Fruit fly (Drosophila melanogaster) whole organism, embryonic: ENCODE data around the gene CG9518.
A peak's percentile ranks its signal among the peaks of the same experiment; 100 is the strongest.

Experiments used
- Aef1 ChIP-seq: fragments of 200-800 bp; sonication (Bioruptor generic); IDR thresholded peaks from 3 replicates; pipeline ENCODE4 v1.3.6; 2022; ENCODE audit warnings: missing biosample characterization, missing genetic modification characterization
- CG10267 ChIP-seq: fragments of 200-800 bp; sonication (Bioruptor generic); optimal IDR thresholded peaks from 2 replicates; lab custom pipeline; 2018; ENCODE audit warnings: missing biosample characterization, mild to moderate bottlenecking, missing genetic modification characterization, moderate library complexity
- CG11456 ChIP-seq: fragments of 200-800 bp; sonication (Bioruptor generic); IDR thresholded peaks from 3 replicates; pipeline ENCODE4 v1.3.6; 2022; ENCODE audit warnings: missing biosample characterization, missing genetic modification characterization
- CG11695 ChIP-seq: fragments of 200-800 bp; sonication (Bioruptor generic); IDR thresholded peaks from 3 replicates; pipeline ENCODE4 v1.3.6; 2022; ENCODE audit warnings: missing biosample characterization, missing genetic modification characterization
- CG11723 ChIP-seq: fragments of 200-800 bp; sonication (Bioruptor generic); optimal IDR thresholded peaks from 2 replicates; lab custom pipeline; 2017; ENCODE audit warnings: missing biosample characterization, mild to moderate bottlenecking, missing genetic modification characterization
- CG12659 ChIP-seq: fragments of 200-800 bp; sonication (Bioruptor generic); optimal IDR thresholded peaks from 3 replicates; lab custom pipeline; 2017; ENCODE audit warnings: mild to moderate bottlenecking, missing biosample characterization, missing genetic modification reagents, missing genetic modification characterization
- CG13894 ChIP-seq: fragments of 200-800 bp; sonication (Bioruptor generic); optimal IDR thresholded peaks from 3 replicates; lab custom pipeline; 2018; ENCODE audit warnings: missing biosample characterization, mild to moderate bottlenecking, missing genetic modification characterization, moderate library complexity
- CG14441 ChIP-seq: fragments of 200-800 bp; sonication (Bioruptor generic); IDR thresholded peaks from 2 replicates; pipeline ENCODE4 v1.3.6; 2022; ENCODE audit warnings: missing biosample characterization, missing genetic modification characterization
- CG18262 ChIP-seq: fragments of 200-800 bp; optimal IDR thresholded peaks from 3 replicates; lab custom pipeline; 2019; ENCODE audit warnings: missing biosample characterization, mild to moderate bottlenecking, missing genetic modification characterization, moderate library complexity
- CG32772 ChIP-seq: fragments of 200-800 bp; sonication (Bioruptor generic); IDR thresholded peaks from 2 replicates; pipeline ENCODE4 v1.3.6; 2022; ENCODE audit warnings: missing biosample characterization, missing genetic modification characterization
- CG4854 ChIP-seq: fragments of 200-800 bp; sonication (Bioruptor generic); optimal IDR thresholded peaks from 2 replicates; lab custom pipeline; 2016; ENCODE audit warnings: missing biosample characterization, missing genetic modification characterization, inconsistent platforms
- CG6654 ChIP-seq: fragments of 200-800 bp; sonication (Bioruptor generic); optimal IDR thresholded peaks from 2 replicates; lab custom pipeline; 2017; ENCODE audit warnings: missing biosample characterization, mild to moderate bottlenecking, missing genetic modification characterization
- CG7786 ChIP-seq: fragments of 200-800 bp; sonication (Bioruptor generic); optimal IDR thresholded peaks from 2 replicates; lab custom pipeline; 2016; ENCODE audit warnings: missing biosample characterization, missing genetic modification characterization
- CG8089 ChIP-seq: fragments of 200-800 bp; sonication (Bioruptor generic); optimal IDR thresholded peaks from 3 replicates; lab custom pipeline; 2016; ENCODE audit warnings: missing biosample characterization, missing genetic modification characterization
- CG9437 ChIP-seq: fragments of 200-800 bp; sonication (Bioruptor generic); optimal IDR thresholded peaks from 2 replicates; lab custom pipeline; 2018; ENCODE audit warnings: missing biosample characterization, mild to moderate bottlenecking, missing genetic modification characterization
- CG9876 ChIP-seq: fragments of 200-800 bp; sonication (Bioruptor generic); optimal IDR thresholded peaks from 2 replicates; lab custom pipeline; 2016; ENCODE audit warnings: missing biosample characterization, missing genetic modification characterization
- CTCF ChIP-seq: fragments of 200-800 bp; sonication (Bioruptor generic); optimal IDR thresholded peaks from 2 replicates; lab custom pipeline; 2017; ENCODE audit warnings: missing biosample characterization, mild to moderate bottlenecking, missing genetic modification characterization, moderate library complexity
- CrebB ChIP-seq: fragments of 200-800 bp; sonication (Bioruptor generic); optimal IDR thresholded peaks from 3 replicates; lab custom pipeline; 2018; ENCODE audit warnings: missing biosample characterization, mild to moderate bottlenecking, missing genetic modification characterization
- Deaf1 ChIP-seq: fragments of 200-800 bp; optimal IDR thresholded peaks from 3 replicates; lab custom pipeline; 2019; ENCODE audit warnings: missing biosample characterization, mild to moderate bottlenecking, missing genetic modification characterization, moderate library complexity
- E2f2 ChIP-seq: fragments of 200-800 bp; sonication (Bioruptor generic); IDR thresholded peaks from 2 replicates; pipeline ENCODE4 v1.3.6; 2022; ENCODE audit warnings: missing biosample characterization, missing genetic modification characterization
- GATAe ChIP-seq: fragments of 200-800 bp; sonication (Bioruptor generic); conservative IDR thresholded peaks from 2 replicates; pipeline ENCODE4 v1.3.6; 2022; ENCODE audit warnings: missing biosample characterization, missing genetic modification characterization
- Hand ChIP-seq: fragments of 200-800 bp; sonication (Bioruptor generic); optimal IDR thresholded peaks from 2 replicates; lab custom pipeline; 2017; ENCODE audit warnings: mild to moderate bottlenecking, missing biosample characterization, missing genetic modification reagents, missing genetic modification characterization
- Hmr ChIP-seq: fragments of 200-800 bp; sonication (Bioruptor generic); optimal IDR thresholded peaks from 3 replicates; lab custom pipeline; 2017; ENCODE audit warnings: mild to moderate bottlenecking, missing biosample characterization, missing genetic modification reagents, missing genetic modification characterization
- Six4 ChIP-seq: fragments of 200-800 bp; sonication (Bioruptor generic); optimal IDR thresholded peaks from 2 replicates; lab custom pipeline; 2016; ENCODE audit warnings: missing biosample characterization, missing genetic modification characterization
- Ssrp ChIP-seq: fragments of 200-800 bp; sonication (Bioruptor generic); optimal IDR thresholded peaks from 2 replicates; lab custom pipeline; 2018; ENCODE audit warnings: missing biosample characterization, mild to moderate bottlenecking, missing genetic modification characterization, moderate library complexity
- Stat92E ChIP-seq, 3 experiments: fragments of >200 bp in 2 of 3; fragments of 200-800 bp in 1 of 3; sonication (Bioruptor generic) in 1 of 3; optimal IDR thresholded peaks; 2 replicates each; lab custom pipeline; 2017 to 2019; ENCODE audit warnings: missing biosample characterization in 3 of 3, missing genetic modification characterization in 3 of 3, mild to moderate bottlenecking in 1 of 3, moderate library complexity in 1 of 3
- ara ChIP-seq: fragments of 200-800 bp; sonication (Bioruptor generic); IDR thresholded peaks from 2 replicates; pipeline ENCODE4 v1.3.6; 2022; ENCODE audit warnings: missing biosample characterization, missing genetic modification characterization
- az2 ChIP-seq: fragments of 200-800 bp; sonication (Bioruptor generic); optimal IDR thresholded peaks from 3 replicates; lab custom pipeline; 2016; ENCODE audit warnings: missing biosample characterization, missing genetic modification characterization
- danr ChIP-seq: fragments of 200-800 bp; sonication (Bioruptor generic); IDR thresholded peaks from 2 replicates; pipeline ENCODE4 v1.3.6; 2022; ENCODE audit warnings: missing biosample characterization, missing genetic modification characterization
- dm ChIP-seq: fragments of 200-800 bp; sonication (Bioruptor generic); optimal IDR thresholded peaks from 3 replicates; lab custom pipeline; 2016; ENCODE audit warnings: missing biosample characterization, missing genetic modification characterization
- dpn ChIP-seq, 2 experiments: fragments of 200-800 bp; sonication (Bioruptor generic); optimal IDR thresholded peaks; 3 replicates each; lab custom pipeline; 2016; ENCODE audit warnings: missing biosample characterization in 2 of 2, missing genetic modification characterization in 2 of 2
- en ChIP-seq: fragments of 200-800 bp; sonication (Bioruptor generic); optimal IDR thresholded peaks from 2 replicates; lab custom pipeline; 2016; ENCODE audit warnings: missing biosample characterization, missing genetic modification characterization
- esg ChIP-seq: fragments of 200-800 bp; sonication (Bioruptor generic); conservative IDR thresholded peaks from 2 replicates; pipeline ENCODE4 v1.3.6; 2022; ENCODE audit warnings: missing biosample characterization, missing genetic modification characterization
- ewg ChIP-seq: fragments of 200-800 bp; sonication (Bioruptor generic); optimal IDR thresholded peaks from 3 replicates; lab custom pipeline; 2017; ENCODE audit warnings: mild to moderate bottlenecking, missing biosample characterization, missing genetic modification reagents, missing genetic modification characterization
- fd102C ChIP-seq: fragments of 200-800 bp; sonication (Bioruptor generic); optimal IDR thresholded peaks from 2 replicates; lab custom pipeline; 2018; ENCODE audit warnings: missing biosample characterization, mild to moderate bottlenecking, missing genetic modification characterization, moderate library complexity
- gcm ChIP-seq: fragments of 200-800 bp; sonication (Bioruptor generic); optimal IDR thresholded peaks from 2 replicates; lab custom pipeline; 2019; ENCODE audit warnings: missing biosample characterization, mild to moderate bottlenecking, missing genetic modification characterization, moderate library complexity
- h ChIP-seq: fragments of >200 bp; optimal IDR thresholded peaks from 2 replicates; lab custom pipeline; 2017
- klu ChIP-seq: fragments of 200-800 bp; sonication (Bioruptor generic); IDR thresholded peaks from 2 replicates; pipeline ENCODE4 v1.3.6; 2022; ENCODE audit warnings: missing biosample characterization, missing genetic modification characterization
- kni ChIP-seq: fragments of 200-800 bp; sonication (Bioruptor generic); optimal IDR thresholded peaks from 3 replicates; lab custom pipeline; 2017; ENCODE audit warnings: mild to moderate bottlenecking, missing biosample characterization, missing genetic modification reagents, missing genetic modification characterization
- lab ChIP-seq: fragments of 200-800 bp; sonication (Bioruptor generic); optimal IDR thresholded peaks from 3 replicates; lab custom pipeline; 2017; ENCODE audit warnings: missing biosample characterization, missing genetic modification characterization, mild to moderate bottlenecking, moderate library complexity, missing genetic modification reagents
- lmd ChIP-seq: fragments of 200-800 bp; sonication (Bioruptor generic); IDR thresholded peaks from 2 replicates; pipeline ENCODE4 v1.3.6; 2022; ENCODE audit warnings: missing biosample characterization, missing genetic modification characterization
- luna ChIP-seq: fragments of 200-800 bp; sonication (Bioruptor generic); optimal IDR thresholded peaks from 2 replicates; lab custom pipeline; 2016; ENCODE audit warnings: missing biosample characterization, missing genetic modification characterization
- maf-S ChIP-seq: fragments of 200-800 bp; sonication (Bioruptor generic); optimal IDR thresholded peaks from 2 replicates; lab custom pipeline; 2016; ENCODE audit warnings: missing biosample characterization, missing genetic modification characterization
- nerfin-1 ChIP-seq: fragments of 200-800 bp; sonication (Bioruptor generic); optimal IDR thresholded peaks from 3 replicates; lab custom pipeline; 2019; ENCODE audit warnings: missing biosample characterization, mild to moderate bottlenecking, missing genetic modification characterization, moderate library complexity
- nmo ChIP-seq: fragments of 200-800 bp; sonication (Bioruptor generic); optimal IDR thresholded peaks from 2 replicates; lab custom pipeline; 2018; ENCODE audit warnings: missing biosample characterization, mild to moderate bottlenecking, missing genetic modification characterization, moderate library complexity
- pfk ChIP-seq: fragments of 200-800 bp; sonication (Bioruptor generic); optimal IDR thresholded peaks from 2 replicates; lab custom pipeline; 2018; ENCODE audit warnings: missing biosample characterization, mild to moderate bottlenecking, missing genetic modification characterization, moderate library complexity
- phol ChIP-seq: fragments of 200-800 bp; sonication (Bioruptor generic); optimal IDR thresholded peaks from 3 replicates; lab custom pipeline; 2018; ENCODE audit warnings: missing biosample characterization, mild to moderate bottlenecking, missing genetic modification characterization, moderate library complexity
- salm ChIP-seq: fragments of 200-800 bp; sonication (Bioruptor generic); optimal IDR thresholded peaks from 2 replicates; lab custom pipeline; 2018; ENCODE audit warnings: missing biosample characterization, mild to moderate bottlenecking, missing genetic modification characterization
- sens-2 ChIP-seq: fragments of 200-800 bp; sonication (Bioruptor generic); IDR thresholded peaks from 2 replicates; pipeline ENCODE4 v1.3.6; 2022; ENCODE audit warnings: missing biosample characterization, missing genetic modification characterization
- sima ChIP-seq: fragments of 200-800 bp; sonication (Bioruptor generic); optimal IDR thresholded peaks from 2 replicates; lab custom pipeline; 2016; ENCODE audit warnings: missing biosample characterization, missing genetic modification characterization
- slou ChIP-seq: fragments of 200-800 bp; sonication (Bioruptor generic); optimal IDR thresholded peaks from 3 replicates; lab custom pipeline; 2016; ENCODE audit warnings: missing biosample characterization, missing genetic modification characterization
- tna ChIP-seq: fragments of 200-800 bp; sonication (Bioruptor generic); IDR thresholded peaks from 2 replicates; pipeline ENCODE4 v1.3.6; 2022; ENCODE audit warnings: missing biosample characterization, missing genetic modification characterization; ENCODE audit not compliant: partially characterized antibody

The CG9518 gene

dm6 chrX:14839047-14839446 lies 31.9 kb downstream of the CG9518 start, which contains the start of the genes CG32590 and Flo2 (continued):
- TF ChIP-seq nerfin-1 (tag; lab: Kevin White, UChicago): peak; percentile 12
- no peak for TF ChIP-seq Stat92E (GFP tag; optimal IDR thresholded peaks at IDR 0.05; lab: Kevin White, UChicago)
- TF ChIP-seq CG9437: no peak
- TF ChIP-seq slou: peak; percentile 56
- peak; percentile 78 for TF ChIP-seq lab (GFP tag; lab: Kevin White, UChicago)
- TF ChIP-seq CG6654: no peak
- TF ChIP-seq Ssrp (tag; lab: Kevin White, UChicago): peak; percentile 66
- TF ChIP-seq Six4 (GFP tag; lab: Kevin White, UChicago): peak; percentile 63
- peak; percentile 33 for TF ChIP-seq dm (GFP tag; lab: Kevin White, UChicago)
- peak; percentile 19 for TF ChIP-seq gcm (GFP tag; lab: Kevin White, UChicago)
- peak; percentile 63; the same call in 1 of the 2 replicates for TF ChIP-seq klu (GFP tag; lab: Robert Waterston, UW)
- no peak for TF ChIP-seq fd102C (GFP tag; lab: Kevin White, UChicago)
- TF ChIP-seq CG11456 (GFP tag; lab: Robert Waterston, UW): peak; percentile 80
- no peak for TF ChIP-seq Hand (GFP tag; lab: Kevin White, UChicago)
- no peak for TF ChIP-seq en (GFP tag; lab: Kevin White, UChicago)
- TF ChIP-seq danr (GFP tag; lab: Robert Waterston, UW): peak; percentile 69
- peak; percentile 71 for TF ChIP-seq CG4854 (GFP tag; lab: Kevin White, UChicago)
- TF ChIP-seq phol (tag; lab: Kevin White, UChicago): peak; percentile 75
- no peak for TF ChIP-seq salm (tag; lab: Kevin White, UChicago)
- peak; percentile 34 for TF ChIP-seq CG9876 (GFP tag; lab: Kevin White, UChicago)
- peak; percentile 71 for TF ChIP-seq az2 (GFP tag; lab: Kevin White, UChicago)
- TF ChIP-seq kni: no peak
- TF ChIP-seq nmo (GFP tag; lab: Kevin White, UChicago): peak; percentile 79
- peak; percentile 28 for TF ChIP-seq ewg (GFP tag; lab: Kevin White, UChicago)
- TF ChIP-seq CG7786 (GFP tag; lab: Kevin White, UChicago): peak; percentile 66
- peak; percentile 52 for TF ChIP-seq Deaf1
- TF ChIP-seq Aef1: peak; percentile 80
- peak; percentile 79 to 81 for TF ChIP-seq dpn (GFP tag; optimal IDR thresholded peaks at IDR 0.05; lab: Kevin White, UChicago)
- peak; percentile 76 for TF ChIP-seq lmd
- peak; percentile 77 for TF ChIP-seq Hmr (GFP tag; lab: Kevin White, UChicago)
- TF ChIP-seq GATAe (GFP tag; lab: Robert Waterston, UW): no peak; the same call in 1 of the 2 replicates
- peak; percentile 77 for TF ChIP-seq CG14441 (GFP tag; lab: Robert Waterston, UW)
- peak; percentile 62 for TF ChIP-seq CG18262
- peak; percentile 21 for TF ChIP-seq CG8089 (GFP tag; lab: Kevin White, UChicago)
- TF ChIP-seq sima (GFP tag; lab: Kevin White, UChicago): no peak
- no peak for TF ChIP-seq CG11723
- TF ChIP-seq luna (GFP tag; lab: Kevin White, UChicago): no peak
- no peak for TF ChIP-seq pfk (GFP tag; lab: Kevin White, UChicago)
- peak; percentile 66 for TF ChIP-seq CG12659 (GFP tag; lab: Kevin White, UChicago)
- TF ChIP-seq CTCF (GFP tag; lab: Kevin White, UChicago): no peak
- no peak for TF ChIP-seq h
- peak; percentile 82 for TF ChIP-seq CG32772 (GFP tag; lab: Robert Waterston, UW)
- TF ChIP-seq E2f2: peak; percentile 63
- peak; percentile 72 for TF ChIP-seq sens-2 (GFP tag; lab: Robert Waterston, UW)
- peak; percentile 80 for TF ChIP-seq esg (GFP tag; lab: Robert Waterston, UW)
- TF ChIP-seq CG10267: peak; percentile 69
- peak; percentile 96 for TF ChIP-seq tna
- TF ChIP-seq ara (GFP tag; lab: Robert Waterston, UW): peak; percentile 82
- peak; percentile 70 for TF ChIP-seq CG13894 (tag; lab: Kevin White, UChicago)
- peak; percentile 72 for TF ChIP-seq maf-S
- peak; percentile 64; the same call in 2 of the 3 replicates for TF ChIP-seq CG11695 (GFP tag; lab: Robert Waterston, UW)
- TF ChIP-seq CrebB (tag; lab: Kevin White, UChicago): peak; percentile 46
